Fruit fly (Drosophila melanogaster): Measurements from ENCODE around the gene CG44227.

DNA sequence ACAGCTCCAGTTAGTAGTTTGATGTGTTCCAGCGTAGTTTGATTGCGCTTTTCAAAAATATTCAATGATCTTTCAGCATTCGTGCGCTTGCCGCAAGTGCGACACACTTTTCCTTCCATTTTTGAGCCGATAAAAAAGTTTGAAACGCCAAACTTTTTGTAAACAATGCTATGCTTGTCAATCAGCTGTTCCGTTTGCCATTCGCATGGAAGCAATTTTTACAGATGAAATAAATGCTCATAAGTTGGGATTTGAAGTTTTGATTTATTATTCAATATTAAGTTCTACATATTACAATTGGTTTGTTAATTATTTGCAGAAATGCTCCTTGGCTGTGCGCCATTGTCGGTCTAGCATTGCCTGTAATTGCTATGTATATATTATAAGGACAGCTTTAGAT is 44.6 kb upstream of the CG44227 start, which contains the start of gene ranshi:
- TF ChIP-seq lola (GFP tag; optimal IDR thresholded peaks at IDR 0.05) = no peak
- TF ChIP-seq Abd-B (GFP tag; optimal IDR thresholded peaks at IDR 0.05) = no peak
- no peak for TF ChIP-seq woc (GFP tag; optimal IDR thresholded peaks at IDR 0.05)
- no peak for TF ChIP-seq br (GFP tag; optimal IDR thresholded peaks at IDR 0.05)
- TF ChIP-seq usp (GFP tag; optimal IDR thresholded peaks at IDR 0.05) = no peak
- no peak for TF ChIP-seq rgr (GFP tag; optimal IDR thresholded peaks at IDR 0.05)
- no peak for TF ChIP-seq Dfd (GFP tag; optimal IDR thresholded peaks at IDR 0.05)
- TF ChIP-seq CG32264 (GFP tag; optimal IDR thresholded peaks at IDR 0.05) = no peak
- TF ChIP-seq fru (GFP tag; optimal IDR thresholded peaks at IDR 0.05) = no peak
- TF ChIP-seq OdsH (GFP tag; optimal IDR thresholded peaks at IDR 0.05) = no peak
- no peak for TF ChIP-seq CG9705 (GFP tag; optimal IDR thresholded peaks at IDR 0.05)
